Worm (Caenorhabditis elegans): Measurements from ENCODE around the gene T16G12.6.
"Not testable (repeated sequence)": the region's sequence is repeated elsewhere in the genome, so short reads cannot be mapped to it uniquely, and the experiment has no call there.

T16G12.6 gene

ce11 chrIII:10040013-10040412 is 29.4 kb upstream of the T16G12.6 start, which contains the start of gene T16G12.7:
Gene T16G12.7 (minus strand): TSS chrIII:10040113.
- TF ChIP-seq nhr-41 (GFP tag; IDR thresholded peaks at IDR 0.05): no peak
- no peak for TF ChIP-seq mxl-2 (GFP tag; conservative IDR thresholded peaks at IDR 0.05)
- no peak for TF ChIP-seq skn-1 (tag; optimal IDR thresholded peaks at IDR 0.05)
- TF ChIP-seq nhr-11 (tag; optimal IDR thresholded peaks at IDR 0.05): no peak
- no peak for TF ChIP-seq mxl-3 (GFP tag; optimal IDR thresholded peaks at IDR 0.05)
- no peak for TF ChIP-seq attf-4 (tag; optimal IDR thresholded peaks at IDR 0.05)
- no peak for TF ChIP-seq lin-39 (tag; optimal IDR thresholded peaks at IDR 0.05)
- TF ChIP-seq daf-12 (tag; optimal IDR thresholded peaks at IDR 0.05): no peak

- no peak for TF ChIP-seq nhr-42 (GFP tag; IDR thresholded peaks at IDR 0.05)
- peak; percentile 42 for TF ChIP-seq hlh-11 (tag; optimal IDR thresholded peaks at IDR 0.05)
- no peak for TF ChIP-seq mdt-29 (GFP tag; IDR thresholded peaks at IDR 0.05)
- no peak for TF ChIP-seq nhr-111 (GFP tag; optimal IDR thresholded peaks at IDR 0.05)
- TF ChIP-seq lir-3 (tag; optimal IDR thresholded peaks at IDR 0.05): no peak
- no peak for TF ChIP-seq daf-8 (GFP tag; IDR thresholded peaks at IDR 0.05)
- no peak for TF ChIP-seq daf-19 (GFP tag; conservative IDR thresholded peaks at IDR 0.05)
- TF ChIP-seq ceh-28 (tag; optimal IDR thresholded peaks at IDR 0.05): no peak
- no peak for TF ChIP-seq F26F4.8 (GFP tag; conservative IDR thresholded peaks at IDR 0.05)
- TF ChIP-seq F49E8.2 (tag; optimal IDR thresholded peaks at IDR 0.05; ENCODE audit: borderline replicate concordance): no peak
- TF ChIP-seq jun-1 (tag; optimal IDR thresholded peaks at IDR 0.05): no peak
- no peak for TF ChIP-seq php-3 (GFP tag; IDR thresholded peaks at IDR 0.05)
- no peak for TF ChIP-seq unc-62 (GFP tag; optimal IDR thresholded peaks at IDR 0.05 in 1 of 2)
- TF ChIP-seq unc-62 (tag; optimal IDR thresholded peaks at IDR 0.05): no peak
- TF ChIP-seq unc-130 (GFP tag; optimal IDR thresholded peaks at IDR 0.05): no peak
- TF ChIP-seq ctbp-1 (GFP tag; IDR thresholded peaks at IDR 0.05): no peak
- TF ChIP-seq nhr-28 (tag; optimal IDR thresholded peaks at IDR 0.05): peak; percentile 64
- no peak for TF ChIP-seq F44E2.7 (GFP tag; IDR thresholded peaks at IDR 0.05)
- TF ChIP-seq ceh-82 (tag; optimal IDR thresholded peaks at IDR 0.05): no peak
- no peak for TF ChIP-seq dpl-1 (GFP tag; optimal IDR thresholded peaks at IDR 0.05)
- TF ChIP-seq pqm-1 (tag; optimal IDR thresholded peaks at IDR 0.05): peak; percentile 68
- no peak for TF ChIP-seq saeg-2 (GFP tag; IDR thresholded peaks at IDR 0.05)
- TF ChIP-seq lim-7 (GFP tag; IDR thresholded peaks at IDR 0.05): no peak
- no peak for TF ChIP-seq madf-9 (GFP tag; conservative IDR thresholded peaks at IDR 0.05)
- peak; percentile 39; the same call in 1 of the 2 replicates for TF ChIP-seq tra-1 (GFP tag; IDR thresholded peaks at IDR 0.05)
- no peak for TF ChIP-seq nhr-102 (tag; optimal IDR thresholded peaks at IDR 0.05)
- peak; percentile 70 for TF ChIP-seq dmd-6 (GFP tag; IDR thresholded peaks at IDR 0.05)
- TF ChIP-seq mep-1 (tag; optimal IDR thresholded peaks at IDR 0.05): no peak
- TF ChIP-seq nhr-41 (GFP tag; IDR thresholded peaks at IDR 0.05): no peak
- TF ChIP-seq lin-39 (tag; optimal IDR thresholded peaks at IDR 0.05): no peak
These were observed 19.7 kb upstream of the T16G12.6 start, which contains the start of gene T16G12.1 for ce11 chrIII:10049682-10050081. Gene T16G12.1 (minus strand): TSS chrIII:10049857.

- TF ChIP-seq dpl-1 (GFP tag; optimal IDR thresholded peaks at IDR 0.05); ztf-11 (tag; optimal IDR thresholded peaks at IDR 0.05); T20F7.1 (GFP tag; optimal IDR thresholded peaks at IDR 0.05): not testable (repeated sequence)
These were observed 19.1 kb upstream of the T16G12.6 start, which contains the start of gene T16G12.3 for ce11 chrIII:10050321-10050720. Gene T16G12.3 (plus strand): TSS chrIII:10050621.

ce11 chrIII:10053312-10053711 is 16.1 kb upstream of the T16G12.6 start, which contains the start of gene T16G12.12:
Gene T16G12.12 (plus strand): TSS chrIII:10053612.
- not testable (repeated sequence) for TF ChIP-seq skn-1 (tag; optimal IDR thresholded peaks at IDR 0.05); unc-130 (GFP tag; optimal IDR thresholded peaks at IDR 0.05); mdl-1 (tag; optimal IDR thresholded peaks at IDR 0.05)
